Worm (Caenorhabditis elegans): ENCODE measurements around the gene ZK892.6.

Gene ZK892.6

DNA sequence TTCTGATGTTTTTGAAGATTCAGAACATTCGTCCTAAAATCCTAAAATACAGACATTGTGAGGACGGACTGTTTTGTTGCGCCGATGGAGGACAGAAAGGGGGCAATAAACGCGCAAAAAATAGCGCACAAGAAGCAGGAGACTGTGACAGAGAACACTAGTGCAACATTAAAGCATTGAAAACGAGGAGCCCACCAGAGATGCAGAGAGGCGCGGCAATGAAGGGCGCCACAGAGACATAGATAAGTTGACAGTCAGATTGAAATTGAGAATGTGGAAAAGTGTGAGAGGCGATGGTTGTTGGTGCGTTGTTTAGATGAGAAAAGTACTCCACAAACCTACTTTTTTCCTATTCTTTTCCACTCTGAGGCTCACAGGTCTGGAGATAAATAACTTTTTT is 5.0 kb downstream of the ZK892.6 start, which contains the start of gene aakg-5 (continued):
- TF ChIP-seq unc-86 (tag; optimal IDR thresholded peaks at IDR 0.05) (peak; percentile 77), mep-1 (tag; optimal IDR thresholded peaks at IDR 0.05) (peak; percentile 72), nhr-71 (tag; optimal IDR thresholded peaks at IDR 0.05) (peak; percentile 96), ama-1 (optimal IDR thresholded peaks at IDR 0.05) (peak; percentile 17), unc-62 (GFP tag; optimal IDR thresholded peaks at IDR 0.05) (no peak), mdl-1 (tag; optimal IDR thresholded peaks at IDR 0.05) (peak in 1 of 2 experiments; percentile 87), dpl-1 (GFP tag; optimal IDR thresholded peaks at IDR 0.05) (peak; percentile 59 to 66 (median 62)), ztf-11 (tag; optimal IDR thresholded peaks at IDR 0.05) (no peak), blmp-1 (tag; optimal IDR thresholded peaks at IDR 0.05) (peak; percentile 86), sup-37 (GFP tag; optimal IDR thresholded peaks at IDR 0.05) (no peak), mab-9 (GFP tag; IDR thresholded peaks at IDR 0.05) (0 out of 2 replicates have a peak, but pooled peaks have one; percentile 57), fkh-4 (tag; optimal IDR thresholded peaks at IDR 0.05; ENCODE audit: borderline replicate concordance) (no peak), lin-15B (tag; optimal IDR thresholded peaks at IDR 0.05) (no peak), grh-1 (GFP tag; IDR thresholded peaks at IDR 0.05) (peak; percentile 88), lin-35 (GFP tag; optimal IDR thresholded peaks at IDR 0.05) (peak; percentile 72 to 88), F16B12.6 (tag; optimal IDR thresholded peaks at IDR 0.05) (peak; percentile 28), lin-13 (GFP tag; optimal IDR thresholded peaks at IDR 0.05) (peak; percentile 88), isw-1 (GFP tag; IDR thresholded peaks at IDR 0.05) (0 out of 2 replicates have a peak, but pooled peaks have one; percentile 28), mef-2 (tag; optimal IDR thresholded peaks at IDR 0.05) (no peak), pag-3 (tag; optimal IDR thresholded peaks at IDR 0.05; ENCODE audit: borderline replicate concordance, insufficient read depth) (no peak), egl-13 (tag; optimal IDR thresholded peaks at IDR 0.05) (no peak), unc-98 (GFP tag; IDR thresholded peaks at IDR 0.05) (no peak), aly-2 (tag; optimal IDR thresholded peaks at IDR 0.05) (no peak), jun-1 (tag; optimal IDR thresholded peaks at IDR 0.05) (peak; percentile 72), vab-15 (tag; optimal IDR thresholded peaks at IDR 0.05) (no peak), nhr-76 (tag; optimal IDR thresholded peaks at IDR 0.05) (no peak), fkh-10 (GFP tag; optimal IDR thresholded peaks at IDR 0.05) (peak; percentile 37), rnt-1 (tag; optimal IDR thresholded peaks at IDR 0.05) (peak; percentile 90), hpl-2 (GFP tag; optimal IDR thresholded peaks at IDR 0.05) (no peak), ceh-82 (tag; optimal IDR thresholded peaks at IDR 0.05) (peak; percentile 59 to 74 (median 72)), fkh-8 (tag; optimal IDR thresholded peaks at IDR 0.05) (peak; percentile 57), nhr-237 (tag; optimal IDR thresholded peaks at IDR 0.05) (peak; percentile 45), nhr-84 (tag; optimal IDR thresholded peaks at IDR 0.05) (no peak), Y116A8C.19 (tag; optimal IDR thresholded peaks at IDR 0.05; ENCODE audit: borderline replicate concordance) (no peak), nhr-85 (tag) (peak; percentile 99), ets-5 (GFP tag; IDR thresholded peaks at IDR 0.05) (no peak), ceh-90 (tag; optimal IDR thresholded peaks at IDR 0.05) (no peak), zip-4 (GFP tag; optimal IDR thresholded peaks at IDR 0.05) (no peak), elt-3 (tag; optimal IDR thresholded peaks at IDR 0.05) (peak in 5 of 6 experiments; percentile 36 to 86 (median 56)), nhr-28 (tag; optimal IDR thresholded peaks at IDR 0.05) (no peak), unc-130 (tag; optimal IDR thresholded peaks at IDR 0.05) (peak; percentile 54), ztf-4 (tag; optimal IDR thresholded peaks at IDR 0.05) (peak; percentile 63), xbp-1 (tag; optimal IDR thresholded peaks at IDR 0.05) (peak; percentile 79), unc-30 (tag; optimal IDR thresholded peaks at IDR 0.05) (no peak), tlp-1 (tag; optimal IDR thresholded peaks at IDR 0.05) (no peak), efl-1 (optimal IDR thresholded peaks at IDR 0.05) (peak; percentile 84 to 92), efl-1 (GFP tag; optimal IDR thresholded peaks at IDR 0.05 in 1 of 2) (peak; percentile 58 to 94), swsn-7 (tag; optimal IDR thresholded peaks at IDR 0.05) (peak; percentile 90), alr-1 (tag; optimal IDR thresholded peaks at IDR 0.05; ENCODE audit: borderline replicate concordance) (no peak), nhr-47 (tag; optimal IDR thresholded peaks at IDR 0.05) (peak; percentile 88), lir-3 (tag; optimal IDR thresholded peaks at IDR 0.05; ENCODE audit: poor library complexity) (peak; percentile 51), ceh-88 (GFP tag; IDR thresholded peaks at IDR 0.05) (peak; percentile 37; the same call in 1 of the 2 replicates), nhr-90 (tag; optimal IDR thresholded peaks at IDR 0.05; ENCODE audit: poor library complexity) (peak; percentile 85)

All from whole organism, L1 larva.